Worm (Caenorhabditis elegans) whole organism, mixed stage, embryonic: ENCODE data around the gene del-10.

Experiments
- M03D4.4 ChIP-seq: sonication (generic microtip); optimal IDR thresholded peaks from 2 replicates; lab custom pipeline; 2017; ENCODE audit warnings: mild to moderate bottlenecking, missing genetic modification characterization, missing compliant biosample characterization
- blmp-1 ChIP-seq: fragments of 150-350 bp; optimal IDR thresholded peaks from 2 replicates; lab custom pipeline; 2014; ENCODE audit warnings: missing biosample characterization, missing genetic modification characterization
- lin-13 ChIP-seq: fragments of 150-350 bp; optimal IDR thresholded peaks from 2 replicates; lab custom pipeline; 2014; ENCODE audit warnings: missing biosample characterization, missing genetic modification characterization
- mab-5 ChIP-seq: fragments of 150-350 bp; optimal IDR thresholded peaks from 2 replicates; lab custom pipeline; 2014; ENCODE audit warnings: missing biosample characterization, missing genetic modification characterization
- snpc-4 ChIP-seq: fragments of 150-350 bp; optimal IDR thresholded peaks from 2 replicates; lab custom pipeline; 2014; ENCODE audit warnings: missing biosample characterization, missing genetic modification characterization
- unc-39 ChIP-seq: fragments of 150-350 bp; optimal IDR thresholded peaks from 2 replicates; lab custom pipeline; 2014; ENCODE audit warnings: missing biosample characterization, missing genetic modification characterization

- TF ChIP-seq blmp-1 (tag; lab: Kevin White, UChicago), result no peak
- no peak for TF ChIP-seq M03D4.4 (tag; lab: Kevin White, UChicago)
- no peak for TF ChIP-seq unc-39 (tag; lab: Kevin White, UChicago)
- TF ChIP-seq snpc-4 (tag; lab: Kevin White, UChicago), result no peak
- TF ChIP-seq lin-13 (tag; lab: Kevin White, UChicago), result no peak
- no peak for TF ChIP-seq mab-5 (tag; lab: Kevin White, UChicago)
These were observed 17.1 kb upstream of the del-10 start, which contains the start of gene twk-49 for ce11 chrII:6499067-6499466.
